Worm (Caenorhabditis elegans): ENCODE results near the gene rer-1.

The rer-1 gene

ce11 chrII:8789828-8790558 is 21.2 kb upstream of the rer-1 start, which contains the start of gene F07H5.13 (continued):
- no peak for TF ChIP-seq F57C9.4 (tag; optimal IDR thresholded peaks at IDR 0.05)
- TF ChIP-seq F52B5.7 (tag; optimal IDR thresholded peaks at IDR 0.05): peak; percentile 5
- TF ChIP-seq him-1 (tag; optimal IDR thresholded peaks at IDR 0.05): no peak
- no peak for TF ChIP-seq snpc-1.3 (tag; optimal IDR thresholded peaks at IDR 0.05; ENCODE audit: insufficient read depth)
- TF ChIP-seq D2030.7 (GFP tag; IDR thresholded peaks at IDR 0.05): no peak
- peak; percentile 13 for TF ChIP-seq snpc-4 (GFP tag; optimal IDR thresholded peaks at IDR 0.05)
- TF ChIP-seq snpc-4 (tag; optimal IDR thresholded peaks at IDR 0.05): peak in 1 of 4 experiments; percentile 21
- TF ChIP-seq bed-1 (GFP tag; IDR thresholded peaks at IDR 0.05): no peak
- TF ChIP-seq lag-1 (GFP tag; IDR thresholded peaks at IDR 0.05): no peak
- no peak for TF ChIP-seq mcd-1 (GFP tag; IDR thresholded peaks at IDR 0.05)
- TF ChIP-seq F39B2.1 (GFP tag; IDR thresholded peaks at IDR 0.05): no peak
- TF ChIP-seq Y79H2A.3 (GFP tag; conservative IDR thresholded peaks at IDR 0.05): no peak
- TF ChIP-seq hrde-1 (tag; optimal IDR thresholded peaks at IDR 0.05; ENCODE audit: borderline replicate concordance): no peak
- TF ChIP-seq mxl-1 (tag; optimal IDR thresholded peaks at IDR 0.05): no peak
- TF ChIP-seq pbrm-1 (GFP tag; IDR thresholded peaks at IDR 0.05): peak; percentile 43; the same call in 1 of the 2 replicates
- TF ChIP-seq nhr-90 (tag; optimal IDR thresholded peaks at IDR 0.05): no peak
- no peak for TF ChIP-seq B0019.2 (GFP tag; conservative IDR thresholded peaks at IDR 0.05)
- no peak for TF ChIP-seq efl-1 (GFP tag; optimal IDR thresholded peaks at IDR 0.05)
- no peak for TF ChIP-seq snpc-3.4 (tag; optimal IDR thresholded peaks at IDR 0.05)
- TF ChIP-seq B0336.3 (GFP tag; IDR thresholded peaks at IDR 0.05): no peak; the same call in 1 of the 2 replicates
- TF ChIP-seq dox-1 (GFP tag; IDR thresholded peaks at IDR 0.05): no peak
- no peak for TF ChIP-seq Y95B8A.8 (GFP tag; IDR thresholded peaks at IDR 0.05)
- TF ChIP-seq F55B11.4 (tag; optimal IDR thresholded peaks at IDR 0.05; ENCODE audit: borderline replicate concordance, insufficient read depth): no peak
- no peak for TF ChIP-seq hmg-20 (GFP tag; IDR thresholded peaks at IDR 0.05)
- TF ChIP-seq mes-4 (tag; optimal IDR thresholded peaks at IDR 0.05): no peak
- TF ChIP-seq ekl-4 (GFP tag; IDR thresholded peaks at IDR 0.05): 0 out of 2 replicates have a peak, but pooled peaks have one; percentile 34
- no peak for TF ChIP-seq ceh-91 (GFP tag; IDR thresholded peaks at IDR 0.05)
- TF ChIP-seq F10E7.11 (tag; optimal IDR thresholded peaks at IDR 0.05): no peak
- TF ChIP-seq ztf-22 (GFP tag; optimal IDR thresholded peaks at IDR 0.05): peak; percentile 20
- no peak for TF ChIP-seq hsf-1 (GFP tag; IDR thresholded peaks at IDR 0.05)
- no peak for TF ChIP-seq T07F8.4 (tag; optimal IDR thresholded peaks at IDR 0.05)
- no peak for TF ChIP-seq ccch-3 (GFP tag; optimal IDR thresholded peaks at IDR 0.05)
- TF ChIP-seq F33H1.4 (GFP tag; IDR thresholded peaks at IDR 0.05): no peak
- TF ChIP-seq ceh-58 (GFP tag; IDR thresholded peaks at IDR 0.05): no peak
- TF ChIP-seq let-607 (tag; optimal IDR thresholded peaks at IDR 0.05): no peak
- TF ChIP-seq aptf-2 (GFP tag; conservative IDR thresholded peaks at IDR 0.05): no peak
- no peak for TF ChIP-seq ceh-79 (tag; optimal IDR thresholded peaks at IDR 0.05)
- no peak for TF ChIP-seq sea-2 (GFP tag; IDR thresholded peaks at IDR 0.05)
- TF ChIP-seq zfh-2 (GFP tag; conservative IDR thresholded peaks at IDR 0.05): no peak
- no peak for TF ChIP-seq nfya-2 (GFP tag; IDR thresholded peaks at IDR 0.05)
- no peak for TF ChIP-seq K11D2.4 (GFP tag; IDR thresholded peaks at IDR 0.05)
- TF ChIP-seq ceh-100 (GFP tag; IDR thresholded peaks at IDR 0.05): no peak
- no peak for TF ChIP-seq dpl-1 (GFP tag; optimal IDR thresholded peaks at IDR 0.05)
- peak; percentile 0 for TF ChIP-seq tbp1 (GFP tag; optimal IDR thresholded peaks at IDR 0.05)
- TF ChIP-seq lsy-27 (tag; optimal IDR thresholded peaks at IDR 0.05; ENCODE audit: borderline replicate concordance, insufficient read depth): no peak
- TF ChIP-seq lir-1 (GFP tag; conservative IDR thresholded peaks at IDR 0.05): no peak
- TF ChIP-seq ceh-40 (GFP tag; IDR thresholded peaks at IDR 0.05): no peak
- TF ChIP-seq madf-3 (GFP tag; IDR thresholded peaks at IDR 0.05): no peak
